Worm (Caenorhabditis elegans): Measurements from ENCODE around the gene F53A10.2.

DNA sequence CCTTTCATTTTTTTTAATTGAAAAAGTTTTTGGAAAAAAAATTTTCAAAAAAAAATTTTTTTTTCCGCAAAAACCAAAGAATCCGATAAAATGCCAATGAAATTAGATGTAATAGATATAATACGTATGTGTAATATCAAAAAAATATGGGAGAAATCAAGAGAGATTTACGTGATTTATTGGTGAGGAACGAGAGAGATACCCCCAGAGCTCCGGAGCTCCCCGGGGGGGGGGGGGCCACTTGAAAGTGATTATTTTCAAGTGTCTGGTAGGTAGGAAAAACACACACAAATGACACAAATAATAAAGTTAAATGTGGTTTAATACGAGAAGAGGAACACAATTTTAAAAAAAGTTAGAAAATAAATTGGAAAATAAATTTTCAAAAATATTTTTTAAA is 79.6 kb downstream of the F53A10.2 start, which contains the start of gene Y57G7A.11:
- TF ChIP-seq ztf-23 (GFP tag; IDR thresholded peaks at IDR 0.05) (no peak), klf-2 (GFP tag; conservative IDR thresholded peaks at IDR 0.05) (no peak), cog-1 (tag; optimal IDR thresholded peaks at IDR 0.05) (no peak)
